Fruit fly (Drosophila melanogaster): ENCODE measurements around the gene CG17477.

Gene CG17477

DNA sequence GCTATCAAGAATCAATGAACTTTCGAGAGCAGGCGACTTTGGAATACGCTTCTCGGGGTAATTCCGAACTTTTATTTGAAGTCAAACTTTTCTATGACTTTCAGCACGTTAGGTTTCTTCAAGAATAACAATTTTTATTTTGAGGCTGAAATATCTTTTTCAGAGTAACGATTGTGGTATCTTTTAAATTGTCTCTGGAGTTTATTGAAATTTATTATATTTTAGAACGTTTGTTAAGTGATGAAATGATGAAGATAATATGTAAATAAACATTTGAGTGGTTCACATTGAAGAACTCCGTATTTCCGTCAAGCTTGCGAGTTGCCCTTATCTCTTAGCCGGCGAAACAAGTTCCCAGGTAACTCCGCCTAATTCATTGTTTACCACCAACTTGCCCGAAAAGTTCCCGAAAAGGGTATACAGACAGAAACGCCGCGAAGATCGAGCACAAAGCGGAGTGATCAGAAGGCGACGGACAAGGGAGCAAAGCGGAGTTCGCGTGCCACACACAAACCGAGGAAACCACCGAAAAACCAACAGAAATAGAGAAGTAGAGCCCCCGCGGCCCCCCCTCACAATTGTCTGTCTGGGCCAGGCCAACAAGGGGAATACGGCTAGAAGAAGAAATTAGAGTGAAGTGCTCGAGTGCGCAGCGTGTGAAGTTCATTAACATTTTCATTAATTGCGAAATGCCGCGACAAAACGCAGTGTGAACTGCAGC is 9.0 kb downstream of the CG17477 start (continued):
- TF ChIP-seq D (optimal IDR thresholded peaks at IDR 0.05): no peak
- TF ChIP-seq D (GFP tag; optimal IDR thresholded peaks at IDR 0.05): peak; percentile 30
- TF ChIP-seq CG13287 (GFP tag; IDR thresholded peaks at IDR 0.05; ENCODE audit: partially characterized antibody): no peak
- 0 out of 3 replicates have a peak, but pooled peaks have one; percentile 35 for TF ChIP-seq otp (GFP tag; IDR thresholded peaks at IDR 0.05)
- TF ChIP-seq CG10979 (tag; optimal IDR thresholded peaks at IDR 0.05): peak; percentile 62
- TF ChIP-seq CG10267 (tag; optimal IDR thresholded peaks at IDR 0.05): peak; percentile 14
- no peak for TF ChIP-seq Taf1 (GFP tag; IDR thresholded peaks at IDR 0.05)
- TF ChIP-seq Blimp-1 (GFP tag; optimal IDR thresholded peaks at IDR 0.05): peak; percentile 39
- peak in 1 of 2 experiments; percentile 55 for TF ChIP-seq eve (GFP tag; optimal IDR thresholded peaks at IDR 0.05)
- no peak for TF ChIP-seq ato (GFP tag; IDR thresholded peaks at IDR 0.05; ENCODE audit: partially characterized antibody)
- TF ChIP-seq CG4854 (GFP tag; optimal IDR thresholded peaks at IDR 0.05): no peak
- TF ChIP-seq CG30403 (GFP tag; optimal IDR thresholded peaks at IDR 0.05): peak; percentile 37
- peak; percentile 31 for TF ChIP-seq CG7556 (GFP tag; optimal IDR thresholded peaks at IDR 0.05)
- peak; percentile 7 for TF ChIP-seq CG12769 (tag; optimal IDR thresholded peaks at IDR 0.05)
- TF ChIP-seq CG17829 (tag; optimal IDR thresholded peaks at IDR 0.05): peak; percentile 32
- TF ChIP-seq CG16815 (GFP tag; optimal IDR thresholded peaks at IDR 0.05): peak; percentile 7
- TF ChIP-seq aop (GFP tag; IDR thresholded peaks at IDR 0.05): no peak
- TF ChIP-seq Drgx (GFP tag; IDR thresholded peaks at IDR 0.05): no peak
- TF ChIP-seq CG2678 (tag; optimal IDR thresholded peaks at IDR 0.05): peak; percentile 42
- no peak for TF ChIP-seq Lim3 (GFP tag; IDR thresholded peaks at IDR 0.05)
- TF ChIP-seq CG10274 (GFP tag; optimal IDR thresholded peaks at IDR 0.05): peak; percentile 79

- TF ChIP-seq H15 (GFP tag; IDR thresholded peaks at IDR 0.05): no peak
- peak; percentile 3 for TF ChIP-seq lbe (GFP tag; optimal IDR thresholded peaks at IDR 0.05)
- TF ChIP-seq bab2 (GFP tag; optimal IDR thresholded peaks at IDR 0.05): no peak
- TF ChIP-seq mam (GFP tag; optimal IDR thresholded peaks at IDR 0.05): no peak
- 0 out of 2 replicates have a peak, but pooled peaks have one; percentile 21 for TF ChIP-seq lmd (GFP tag; IDR thresholded peaks at IDR 0.05)
- no peak for TF ChIP-seq ftz-f1 (GFP tag; optimal IDR thresholded peaks at IDR 0.05)
- no peak for TF ChIP-seq nerfin-2 (GFP tag; IDR thresholded peaks at IDR 0.05; ENCODE audit: partially characterized antibody)
- no peak for TF ChIP-seq wdn (GFP tag; IDR thresholded peaks at IDR 0.05)
- no peak for TF ChIP-seq gt (GFP tag; IDR thresholded peaks at IDR 0.05)
- TF ChIP-seq CG32772 (GFP tag; IDR thresholded peaks at IDR 0.05): no peak
- TF ChIP-seq CG12659 (GFP tag; optimal IDR thresholded peaks at IDR 0.05): no peak
These were observed 10.5 kb downstream of the CG17477 start for dm6 chr3R:17116231-17116630.

- TF ChIP-seq gem (tag; optimal IDR thresholded peaks at IDR 0.05): no peak
- TF ChIP-seq sens-2 (GFP tag; IDR thresholded peaks at IDR 0.05): no peak
- no peak for TF ChIP-seq CG16863 (GFP tag; optimal IDR thresholded peaks at IDR 0.05)
- no peak for TF ChIP-seq CG7372 (GFP tag; IDR thresholded peaks at IDR 0.05)
- TF ChIP-seq Adf1 (GFP tag; IDR thresholded peaks at IDR 0.05): no peak
- no peak for TF ChIP-seq en (GFP tag; optimal IDR thresholded peaks at IDR 0.05)
- no peak for TF ChIP-seq CG7556 (GFP tag; optimal IDR thresholded peaks at IDR 0.05)
- TF ChIP-seq Gsc (GFP tag; IDR thresholded peaks at IDR 0.05): no peak
- TF ChIP-seq CG3163 (GFP tag; optimal IDR thresholded peaks at IDR 0.05): no peak
- TF ChIP-seq CG7839 (tag; optimal IDR thresholded peaks at IDR 0.05): no peak
- TF ChIP-seq CG13287 (GFP tag; IDR thresholded peaks at IDR 0.05; ENCODE audit: partially characterized antibody): no peak
- no peak for TF ChIP-seq sc (optimal IDR thresholded peaks at IDR 0.05)
- no peak for TF ChIP-seq sc (GFP tag; optimal IDR thresholded peaks at IDR 0.05)
- TF ChIP-seq H15 (GFP tag; IDR thresholded peaks at IDR 0.05): no peak
- TF ChIP-seq CG13624 (GFP tag; optimal IDR thresholded peaks at IDR 0.05): no peak
- no peak for TF ChIP-seq Hand (GFP tag; optimal IDR thresholded peaks at IDR 0.05)
- no peak for TF ChIP-seq sisA (GFP tag; IDR thresholded peaks at IDR 0.05)
- no peak for TF ChIP-seq Hsf (GFP tag; optimal IDR thresholded peaks at IDR 0.05)
- no peak for TF ChIP-seq CG3847 (GFP tag; IDR thresholded peaks at IDR 0.05)
- no peak for TF ChIP-seq fu2 (GFP tag; optimal IDR thresholded peaks at IDR 0.05)
- no peak for TF ChIP-seq Doc2 (GFP tag; IDR thresholded peaks at IDR 0.05)
These were observed 11.1 kb downstream of the CG17477 start for dm6 chr3R:17115668-17116067.

All from whole organism, embryonic.